Fruit fly (Drosophila melanogaster) Kc167 (cell line): ENCODE data around the gene CG5043.

ENCODE experiments used
- Myc ChIP-seq: fragments of >200 bp; optimal IDR thresholded peaks from 2 replicates; lab custom pipeline; 2017; ENCODE audit warnings: missing external identifiers
- Sin3A ChIP-seq: fragments of >200 bp; optimal IDR thresholded peaks from 2 replicates; lab custom pipeline; 2018; ENCODE audit warnings: missing external identifiers
- h ChIP-seq: fragments of >200 bp; optimal IDR thresholded peaks from 3 replicates; lab custom pipeline; 2018; ENCODE audit warnings: missing external identifiers
- insv ChIP-seq: fragments of >200 bp; optimal IDR thresholded peaks from 3 replicates; lab custom pipeline; 2018; ENCODE audit warnings: missing external identifiers
- psq ChIP-seq: fragments of >200 bp; optimal IDR thresholded peaks from 2 replicates; lab custom pipeline; 2017; ENCODE audit warnings: missing external identifiers
- ttk ChIP-seq: sonication (Bioruptor generic); optimal IDR thresholded peaks from 2 replicates; lab custom pipeline; 2017; ENCODE audit warnings: missing external identifiers

- TF ChIP-seq psq (lab: Kevin White, UChicago) = no peak
- no peak for TF ChIP-seq Sin3A (lab: Kevin White, UChicago)
- TF ChIP-seq ttk (lab: Kevin White, UChicago) = no peak
- TF ChIP-seq Myc = no peak
- TF ChIP-seq h = no peak
- no peak for TF ChIP-seq insv (lab: Kevin White, UChicago)
Measured at dm6 chr2L:17425412-17425811, 8.2 kb upstream of the CG5043 start.
